Worm (Caenorhabditis elegans) whole organism, L1 larva: ENCODE results near the gene elo-3.

ENCODE experiments used
- blmp-1 ChIP-seq: fragments of 150-350 bp; optimal IDR thresholded peaks from 2 replicates; lab custom pipeline; 2014; ENCODE audit warnings: missing biosample characterization, missing genetic modification characterization
- dpl-1 ChIP-seq, 3 experiments: fragments of 150-350 bp in 2 of 3; sonication (generic microtip) in 1 of 3; optimal IDR thresholded peaks; 2 replicates each; lab custom pipeline; 2014 to 2017; ENCODE audit warnings: missing biosample characterization in 3 of 3, missing genetic modification characterization in 3 of 3, missing genetic modification reagents in 3 of 3
- efl-3 ChIP-seq: fragments of 200-800 bp; sonication (Bioruptor generic); optimal IDR thresholded peaks from 2 replicates; lab custom pipeline; 2018; ENCODE audit warnings: mild to moderate bottlenecking, missing genetic modification characterization, missing compliant biosample characterization
- elt-3 ChIP-seq, 6 experiments: fragments of 150-350 bp in 1 of 6; sonication (generic microtip); optimal IDR thresholded peaks; 2 replicates each; lab custom pipeline; 2017 to 2018; ENCODE audit warnings: missing biosample characterization in 6 of 6, missing genetic modification characterization in 6 of 6, inconsistent platforms in 1 of 6
- nhr-84 ChIP-seq: sonication (generic microtip); optimal IDR thresholded peaks from 2 replicates; lab custom pipeline; 2017; ENCODE audit warnings: missing biosample characterization, missing genetic modification characterization
- unc-62 ChIP-seq: fragments of 150-350 bp; optimal IDR thresholded peaks from 2 replicates; lab custom pipeline; 2014; ENCODE audit warnings: missing biosample characterization, missing genetic modification reagents, missing genetic modification characterization
- zag-1 ChIP-seq: fragments of 150-350 bp; optimal IDR thresholded peaks from 2 replicates; lab custom pipeline; 2014; ENCODE audit warnings: missing biosample characterization, missing genetic modification characterization

- TF ChIP-seq elt-3 (tag; optimal IDR thresholded peaks at IDR 0.05; lab: Kevin White, UChicago) = no peak
- no peak for TF ChIP-seq blmp-1 (tag; lab: Kevin White, UChicago)
- no peak for TF ChIP-seq zag-1 (tag; lab: Kevin White, UChicago)
- no peak for TF ChIP-seq unc-62 (GFP tag; lab: Kevin White, UChicago)
- no peak for TF ChIP-seq nhr-84 (tag; lab: Kevin White, UChicago)
- TF ChIP-seq dpl-1 (GFP tag; optimal IDR thresholded peaks at IDR 0.05; lab: Kevin White, UChicago) = no peak
- TF ChIP-seq efl-3 = no peak
Measured at ce11 chrIV:7234623-7235022, 2.9 kb upstream of the elo-3 start.
